Fruit fly (Drosophila melanogaster): Measurements from ENCODE around the gene CG6040.

DNA sequence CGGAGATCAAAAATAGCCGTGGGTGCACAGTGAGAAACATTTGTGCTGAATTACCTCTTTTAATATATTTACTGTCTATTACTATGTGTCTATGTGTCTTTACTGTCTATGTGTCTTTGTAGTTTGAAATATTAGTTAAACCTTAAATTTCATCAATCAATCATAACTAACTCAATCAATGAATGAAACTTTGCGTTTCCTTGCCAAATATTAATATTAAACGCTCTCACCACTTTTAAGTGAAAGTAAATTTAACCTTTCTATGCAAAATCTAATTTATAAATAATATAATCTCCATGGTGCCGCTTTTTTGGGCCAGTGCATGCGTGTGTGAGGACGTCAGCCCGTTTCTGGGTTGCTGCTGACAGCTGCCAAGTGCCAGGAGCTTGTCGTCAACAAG, 84.5 kb downstream of the CG6040 start:
- TF ChIP-seq CG5204 (GFP tag; optimal IDR thresholded peaks at IDR 0.05) (peak; percentile 18), CG7101 (tag; optimal IDR thresholded peaks at IDR 0.05) (no peak), toe (GFP tag; optimal IDR thresholded peaks at IDR 0.05) (no peak), CG11617 (GFP tag; optimal IDR thresholded peaks at IDR 0.05) (no peak), cic (GFP tag; optimal IDR thresholded peaks at IDR 0.05) (no peak), bab1 (GFP tag; optimal IDR thresholded peaks at IDR 0.05) (no peak)

Measured in whole organism, adult.